Worm (Caenorhabditis elegans) whole organism, L4 larva: ENCODE measurements around the gene flp-21.

ENCODE experiments used
- F44E2.7 ChIP-seq: fragments of 200-800 bp; sonication (Bioruptor generic); IDR thresholded peaks from 2 replicates; pipeline ENCODE4 v2.1.2; 2022; ENCODE audit warnings: missing genetic modification characterization, missing compliant biosample characterization
- Y105C5A.15 ChIP-seq: fragments of 200-800 bp; sonication (Bioruptor generic); IDR thresholded peaks from 2 replicates; pipeline ENCODE4 v1.3.6; 2022; ENCODE audit warnings: missing genetic modification characterization, missing compliant biosample characterization
- Y75B8A.6 ChIP-seq: fragments of 200-800 bp; sonication (Bioruptor generic); IDR thresholded peaks from 2 replicates; pipeline ENCODE4 v1.3.6; 2022; ENCODE audit warnings: missing genetic modification reagents, missing genetic modification characterization, missing compliant biosample characterization
- aha-1 ChIP-seq: fragments of 150-350 bp; peaks from one replicate; lab custom pipeline; 2014; ENCODE audit warnings: missing biosample characterization, missing genetic modification characterization
- ama-1 ChIP-seq: fragments of 150-350 bp; optimal IDR thresholded peaks from 2 replicates; lab custom pipeline; 2014; ENCODE audit warnings: inconsistent platforms, mixed read lengths
- arid-1 ChIP-seq: fragments of 200-800 bp; sonication (Bioruptor generic); conservative IDR thresholded peaks from 2 replicates; pipeline ENCODE4 v1.3.6; 2022; ENCODE audit warnings: missing genetic modification reagents, missing genetic modification characterization, missing compliant biosample characterization
- ceh-20 ChIP-seq: fragments of 200-800 bp; sonication (Bioruptor generic); IDR thresholded peaks from 2 replicates; pipeline ENCODE4 v1.3.6; 2022; ENCODE audit warnings: missing genetic modification reagents, missing genetic modification characterization, missing compliant biosample characterization
- ceh-62 ChIP-seq: sonication (generic microtip); optimal IDR thresholded peaks from 2 replicates; lab custom pipeline; 2017; ENCODE audit warnings: missing biosample characterization, missing genetic modification characterization
- ces-1 ChIP-seq: fragments of 150-350 bp; sonication (generic microtip); optimal IDR thresholded peaks from 4 replicates; lab custom pipeline; 2014; ENCODE audit warnings: missing biosample characterization, missing genetic modification reagents, missing genetic modification characterization
- cey-2 ChIP-seq: sonication (generic microtip); optimal IDR thresholded peaks from 3 replicates; lab custom pipeline; 2017; ENCODE audit warnings: missing genetic modification characterization, mild to moderate bottlenecking, missing compliant biosample characterization, antibody characterized with exemption, borderline replicate concordance; ENCODE audit not compliant: insufficient read depth
- daf-8 ChIP-seq: fragments of 200-800 bp; sonication (Bioruptor generic); IDR thresholded peaks from 2 replicates; pipeline ENCODE4 v1.3.6; 2022; ENCODE audit warnings: missing genetic modification characterization, missing compliant biosample characterization
- dmd-8 ChIP-seq: fragments of 200-800 bp; sonication (Bioruptor generic); IDR thresholded peaks from 2 replicates; pipeline ENCODE4 v1.3.6; 2022; ENCODE audit warnings: missing genetic modification characterization, missing compliant biosample characterization
- dve-1 ChIP-seq: sonication (generic microtip); optimal IDR thresholded peaks from 2 replicates; lab custom pipeline; 2017; ENCODE audit warnings: antibody characterized with exemption, mild to moderate bottlenecking, missing genetic modification characterization, missing compliant biosample characterization; ENCODE audit not compliant: insufficient read depth
- hlh-30 ChIP-seq: sonication (generic microtip); optimal IDR thresholded peaks from 2 replicates; lab custom pipeline; 2017; ENCODE audit warnings: antibody characterized with exemption, mild to moderate bottlenecking, missing genetic modification characterization, missing compliant biosample characterization; ENCODE audit not compliant: insufficient read depth
- hmg-1.1 ChIP-seq: fragments of 200-800 bp; sonication (Bioruptor generic); IDR thresholded peaks from 2 replicates; pipeline ENCODE4 v1.3.6; 2022; ENCODE audit warnings: missing genetic modification reagents, missing genetic modification characterization, missing compliant biosample characterization
- jun-1 ChIP-seq: fragments of 150-350 bp; optimal IDR thresholded peaks from 2 replicates; lab custom pipeline; 2014; ENCODE audit warnings: missing biosample characterization, missing genetic modification reagents, missing genetic modification characterization
- lin-13 ChIP-seq: fragments of 150-350 bp; optimal IDR thresholded peaks from 2 replicates; lab custom pipeline; 2014; ENCODE audit warnings: missing biosample characterization, missing genetic modification reagents, missing genetic modification characterization
- lin-29 ChIP-seq: fragments of 200-800 bp; sonication (Bioruptor generic); IDR thresholded peaks from 2 replicates; pipeline ENCODE4 v1.3.6; 2022; ENCODE audit warnings: missing genetic modification reagents, missing genetic modification characterization, missing compliant biosample characterization
- lin-38 ChIP-seq: fragments of 200-800 bp; sonication (Bioruptor generic); IDR thresholded peaks from 2 replicates; pipeline ENCODE4 v1.3.6; 2022; ENCODE audit warnings: missing genetic modification reagents, missing genetic modification characterization, missing compliant biosample characterization
- lsy-2 ChIP-seq, 2 experiments: fragments of 150-350 bp in 1 of 2; sonication (generic microtip) in 1 of 2; optimal IDR thresholded peaks; 2 replicates each; lab custom pipeline; 2014 to 2017; ENCODE audit warnings: missing biosample characterization in 2 of 2, missing genetic modification characterization in 2 of 2
- madf-9 ChIP-seq: fragments of 200-800 bp; sonication (Bioruptor generic); conservative IDR thresholded peaks from 2 replicates; pipeline ENCODE4 v1.3.6; 2022; ENCODE audit warnings: missing genetic modification reagents, missing genetic modification characterization, missing compliant biosample characterization
- mdt-29 ChIP-seq: fragments of 200-800 bp; sonication (Bioruptor generic); IDR thresholded peaks from 2 replicates; pipeline ENCODE4 v1.3.6; 2022; ENCODE audit warnings: missing genetic modification reagents, missing genetic modification characterization, missing compliant biosample characterization
- mes-2 ChIP-seq: sonication (generic microtip); optimal IDR thresholded peaks from 2 replicates; lab custom pipeline; 2016; ENCODE audit warnings: missing genotype, mild to moderate bottlenecking, missing genetic modification characterization, missing compliant biosample characterization; ENCODE audit not compliant: poor library complexity, severe bottlenecking
- mxl-3 ChIP-seq: fragments of 200-800 bp; sonication (Bioruptor generic); optimal IDR thresholded peaks from 2 replicates; lab custom pipeline; 2018; ENCODE audit warnings: mild to moderate bottlenecking, missing genetic modification characterization, missing compliant biosample characterization
- nhr-102 ChIP-seq: sonication (generic microtip); optimal IDR thresholded peaks from 2 replicates; lab custom pipeline; 2016; ENCODE audit warnings: mild to moderate bottlenecking, missing genetic modification characterization, moderate library complexity, missing compliant biosample characterization
- nhr-237 ChIP-seq: sonication (generic microtip); optimal IDR thresholded peaks from 2 replicates; lab custom pipeline; 2017; ENCODE audit warnings: missing biosample characterization, missing genetic modification characterization
- nhr-25 ChIP-seq: sonication (generic microtip); optimal IDR thresholded peaks from 2 replicates; lab custom pipeline; 2017; ENCODE audit warnings: missing genetic modification characterization, mild to moderate bottlenecking, missing compliant biosample characterization, antibody characterized with exemption, moderate library complexity, borderline replicate concordance; ENCODE audit not compliant: insufficient read depth
- nhr-6 ChIP-seq: fragments of 150-350 bp; optimal IDR thresholded peaks from 2 replicates; lab custom pipeline; 2014; ENCODE audit warnings: missing biosample characterization, missing genetic modification characterization
- pha-4 ChIP-seq, 2 experiments: fragments of 150-350 bp in 1 of 2; fragments of 200-800 bp in 1 of 2; sonication (Bioruptor generic) in 1 of 2; IDR thresholded peaks in 1 of 2; optimal IDR thresholded peaks in 1 of 2; 2 replicates each; pipeline versions ENCODE4 v1.3.6 to Lab custom; 2014 to 2022; ENCODE audit warnings: missing genetic modification characterization in 2 of 2, missing genetic modification reagents in 2 of 2, missing biosample characterization in 1 of 2, missing compliant biosample characterization in 1 of 2
- pqm-1 ChIP-seq: sonication (generic microtip); optimal IDR thresholded peaks from 2 replicates; lab custom pipeline; 2017; ENCODE audit warnings: missing biosample characterization, missing genetic modification characterization
- sdz-12 ChIP-seq: fragments of 200-800 bp; sonication (Bioruptor generic); optimal IDR thresholded peaks from 2 replicates; lab custom pipeline; 2018; ENCODE audit warnings: mild to moderate bottlenecking, missing genetic modification characterization, missing compliant biosample characterization
- snpc-1.2 ChIP-seq: fragments of 200-800 bp; sonication (Bioruptor generic); IDR thresholded peaks from 2 replicates; pipeline ENCODE4 v1.3.6; 2022; ENCODE audit warnings: missing genetic modification reagents, missing genetic modification characterization, missing compliant biosample characterization
- spr-1 ChIP-seq: sonication (generic microtip); optimal IDR thresholded peaks from 2 replicates; lab custom pipeline; 2016; ENCODE audit warnings: mild to moderate bottlenecking, missing genetic modification characterization, missing compliant biosample characterization
- unc-130 ChIP-seq: sonication (generic microtip); optimal IDR thresholded peaks from 2 replicates; lab custom pipeline; 2016; ENCODE audit warnings: missing genetic modification reagents, missing genetic modification characterization, missing compliant biosample characterization
- zfp-2 ChIP-seq: sonication (generic microtip); optimal IDR thresholded peaks from 2 replicates; lab custom pipeline; 2016; ENCODE audit warnings: mild to moderate bottlenecking, missing genetic modification characterization, missing compliant biosample characterization
- zip-11 ChIP-seq: fragments of 200-800 bp; sonication (Bioruptor generic); IDR thresholded peaks from 2 replicates; pipeline ENCODE4 v1.3.6; 2022; ENCODE audit warnings: missing genetic modification characterization, missing compliant biosample characterization
- ztf-7 ChIP-seq: fragments of 150-350 bp; optimal IDR thresholded peaks from 2 replicates; lab custom pipeline; 2014; ENCODE audit warnings: missing biosample characterization, missing genetic modification characterization

flp-21 gene

ce11 chrV:7776029-7776628, 17.0 kb upstream of the flp-21 start, which contains the start of the genes rpl-39 and rps-30 (continued):
- peak; percentile 48 for TF ChIP-seq aha-1 (tag; lab: Kevin White, UChicago)
- peak; percentile 11 for TF ChIP-seq pqm-1 (tag; lab: Kevin White, UChicago)
- TF ChIP-seq pha-4 (GFP tag; IDR thresholded peaks at IDR 0.05; lab: Robert Waterston, UW), result 0 out of 2 replicates have a peak, but pooled peaks have one; percentile 38
- peak; percentile 1 for TF ChIP-seq pha-4 (tag; optimal IDR thresholded peaks at IDR 0.05; lab: Kevin White, UChicago)
- peak; percentile 78 for TF ChIP-seq hlh-30
- TF ChIP-seq mxl-3 (GFP tag; lab: Kevin White, UChicago), result peak; percentile 46
- TF ChIP-seq lin-29 (GFP tag; lab: Robert Waterston, UW), result peak; percentile 58
- TF ChIP-seq nhr-6 (tag; lab: Kevin White, UChicago), result peak; percentile 88
- peak; percentile 69 for TF ChIP-seq spr-1 (tag; lab: Kevin White, UChicago)
- peak; percentile 52 for TF ChIP-seq unc-130
- peak; percentile 33 for TF ChIP-seq nhr-102
- TF ChIP-seq lin-13 (GFP tag; lab: Kevin White, UChicago), result peak; percentile 77
- TF ChIP-seq zip-11 (GFP tag; lab: Robert Waterston, UW), result no peak
- no peak for TF ChIP-seq ceh-62 (tag; lab: Kevin White, UChicago)
- TF ChIP-seq dve-1 (tag; lab: Kevin White, UChicago), result peak; percentile 83
- 0 out of 2 replicates have a peak, but pooled peaks have one; percentile 26 for TF ChIP-seq madf-9 (GFP tag; lab: Robert Waterston, UW)
- no peak for TF ChIP-seq nhr-237 (tag; lab: Kevin White, UChicago)
- no peak for TF ChIP-seq cey-2
- peak; percentile 80 for TF ChIP-seq ceh-20 (GFP tag; lab: Robert Waterston, UW)
- peak; percentile 72 for TF ChIP-seq nhr-25 (tag; lab: Kevin White, UChicago)
- peak; percentile 80 for TF ChIP-seq lin-38
- no peak for TF ChIP-seq sdz-12
- TF ChIP-seq hmg-1.1 (GFP tag; lab: Robert Waterston, UW), result peak; percentile 81
- TF ChIP-seq jun-1 (tag; lab: Kevin White, UChicago), result peak; percentile 4
- no peak for TF ChIP-seq ces-1
- TF ChIP-seq lsy-2 (tag; optimal IDR thresholded peaks at IDR 0.05; lab: Kevin White, UChicago), result peak; percentile 4 to 91
- no peak for TF ChIP-seq Y105C5A.15
- peak; percentile 20 for TF ChIP-seq ztf-7 (tag; lab: Kevin White, UChicago)
- TF ChIP-seq F44E2.7 (GFP tag; lab: Robert Waterston, UW), result no peak

- peak; percentile 4 for TF ChIP-seq mes-2
- TF ChIP-seq arid-1 (GFP tag; lab: Robert Waterston, UW), result 0 out of 2 replicates have a peak, but pooled peaks have one; percentile 29
- TF ChIP-seq snpc-1.2, result peak; percentile 12; the same call in 1 of the 2 replicates
- TF ChIP-seq daf-8 (GFP tag; lab: Robert Waterston, UW), result no peak
- peak; percentile 60 for TF ChIP-seq ama-1 (lab: Kevin White, UChicago)
- peak; percentile 29; the same call in 1 of the 2 replicates for TF ChIP-seq lin-38
- TF ChIP-seq mdt-29 (GFP tag; lab: Robert Waterston, UW), result 0 out of 2 replicates have a peak, but pooled peaks have one; percentile 16
- TF ChIP-seq Y105C5A.15, result peak; percentile 35; the same call in 1 of the 2 replicates
- TF ChIP-seq zfp-2 (tag; lab: Kevin White, UChicago), result no peak
- TF ChIP-seq dmd-8 (GFP tag; lab: Robert Waterston, UW), result 0 out of 2 replicates have a peak, but pooled peaks have one; percentile 27
- TF ChIP-seq Y75B8A.6 (GFP tag; lab: Robert Waterston, UW), result 0 out of 2 replicates have a peak, but pooled peaks have one; percentile 42
These were observed 16.1 kb upstream of the flp-21 start, which contains the start of gene C26F1.3 for ce11 chrV:7777098-7777497. TSS of gene C26F1.3 (plus strand) at chrV:7777300.
